Fruit fly (Drosophila melanogaster) Kc167 (cell line): Measurements from ENCODE around the gene CG17199.

ENCODE experiments used
- Myc ChIP-seq: fragments of >200 bp; optimal IDR thresholded peaks from 2 replicates; lab custom pipeline; 2017; ENCODE audit warnings: missing external identifiers
- Sin3A ChIP-seq: fragments of >200 bp; optimal IDR thresholded peaks from 2 replicates; lab custom pipeline; 2018; ENCODE audit warnings: missing external identifiers
- h ChIP-seq: fragments of >200 bp; optimal IDR thresholded peaks from 3 replicates; lab custom pipeline; 2018; ENCODE audit warnings: missing external identifiers
- insv ChIP-seq: fragments of >200 bp; optimal IDR thresholded peaks from 3 replicates; lab custom pipeline; 2018; ENCODE audit warnings: missing external identifiers
- psq ChIP-seq: fragments of >200 bp; optimal IDR thresholded peaks from 2 replicates; lab custom pipeline; 2017; ENCODE audit warnings: missing external identifiers
- ttk ChIP-seq: sonication (Bioruptor generic); optimal IDR thresholded peaks from 2 replicates; lab custom pipeline; 2017; ENCODE audit warnings: missing external identifiers

The CG17199 gene

dm6 chr3R:20227548-20227947, 18.0 kb upstream of the CG17199 start:
- TF ChIP-seq insv (lab: Kevin White, UChicago) (no peak), Sin3A (lab: Kevin White, UChicago) (no peak), ttk (lab: Kevin White, UChicago) (no peak), Myc (lab: Kevin White, UChicago) (no peak), h (no peak), psq (no peak)

DNA sequence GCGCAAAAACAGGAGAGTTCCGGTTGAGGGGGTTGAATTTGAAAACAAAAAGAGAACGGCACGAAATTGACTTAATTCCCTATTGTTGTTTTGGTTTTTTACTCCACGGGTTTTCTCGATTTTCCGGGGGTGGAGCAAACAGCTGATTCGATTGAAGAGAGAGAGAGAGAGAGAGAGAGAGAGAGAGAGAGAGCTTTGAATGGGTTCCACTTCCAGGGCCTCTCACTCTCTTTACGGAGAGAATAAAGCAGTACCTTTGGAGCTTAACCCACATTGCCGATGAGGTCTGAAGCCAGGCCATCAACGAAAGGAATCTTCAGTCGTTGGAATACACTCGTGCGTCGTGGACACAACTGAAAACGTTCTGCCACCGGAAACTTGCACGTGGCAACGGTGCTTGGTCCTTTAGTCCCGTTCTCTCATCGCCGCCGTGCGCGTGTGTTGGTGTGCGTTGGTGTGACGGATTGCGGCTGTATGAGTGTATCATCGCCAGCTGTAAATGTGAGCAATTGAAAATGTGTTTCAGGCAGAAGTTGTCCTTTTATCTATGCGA, 5.0 kb downstream of the CG17199 start, which contains the start of gene Nlg4:
Gene Nlg4, plus strand, starts transcription at position 332 of the 553 bp plus-strand sequence.
- no peak for TF ChIP-seq Myc (lab: Kevin White, UChicago)
- no peak for TF ChIP-seq insv (lab: Kevin White, UChicago)
- TF ChIP-seq psq, result no peak
- TF ChIP-seq ttk (lab: Kevin White, UChicago), result no peak
- no peak for TF ChIP-seq h
- TF ChIP-seq Sin3A (lab: Kevin White, UChicago), result no peak

dm6 chr3R:20185057-20185456, 24.5 kb downstream of the CG17199 start:
- TF ChIP-seq Sin3A (lab: Kevin White, UChicago), result no peak
- TF ChIP-seq psq, result no peak
- TF ChIP-seq insv (lab: Kevin White, UChicago), result no peak
- no peak for TF ChIP-seq Myc (lab: Kevin White, UChicago)
- no peak for TF ChIP-seq ttk (lab: Kevin White, UChicago)
- TF ChIP-seq h, result no peak

DNA sequence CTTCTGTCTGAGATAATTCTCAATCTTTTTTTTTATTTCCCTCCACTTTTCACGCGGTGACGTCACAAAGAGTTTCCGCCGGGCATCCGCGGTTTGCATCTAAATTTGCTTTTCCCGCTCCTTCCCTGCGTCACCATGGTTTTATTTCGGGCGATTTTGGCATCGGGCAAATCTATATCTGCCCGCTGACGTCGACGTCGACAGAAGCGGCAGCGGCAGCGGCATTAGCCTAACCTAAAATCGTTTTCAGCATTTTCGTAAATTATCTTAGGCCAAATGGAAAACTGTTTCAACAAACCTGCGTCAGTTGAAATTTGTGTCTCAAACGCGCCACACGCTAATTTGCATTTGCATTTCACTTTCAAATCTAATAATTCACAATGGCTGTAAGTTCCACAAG, 40.5 kb downstream of the CG17199 start, which contains the start of gene CG5023:
Gene CG5023, plus strand, starts transcription at position 301 of the 400 bp plus-strand sequence.
- TF ChIP-seq ttk (lab: Kevin White, UChicago), result no peak
- TF ChIP-seq Myc (lab: Kevin White, UChicago), result no peak
- TF ChIP-seq psq, result no peak
- no peak for TF ChIP-seq Sin3A (lab: Kevin White, UChicago)
- no peak for TF ChIP-seq h
- no peak for TF ChIP-seq insv (lab: Kevin White, UChicago)

dm6 chr3R:20167635-20168395, 41.8 kb downstream of the CG17199 start:
- no peak for TF ChIP-seq Sin3A (lab: Kevin White, UChicago)
- TF ChIP-seq insv (lab: Kevin White, UChicago), result no peak
- TF ChIP-seq Myc (lab: Kevin White, UChicago), result no peak
- TF ChIP-seq psq, result no peak
- TF ChIP-seq h, result no peak
- TF ChIP-seq ttk (lab: Kevin White, UChicago), result no peak
